ENCODE assay signal across 2 fruit fly cellular contexts in the genomic region with DNA sequence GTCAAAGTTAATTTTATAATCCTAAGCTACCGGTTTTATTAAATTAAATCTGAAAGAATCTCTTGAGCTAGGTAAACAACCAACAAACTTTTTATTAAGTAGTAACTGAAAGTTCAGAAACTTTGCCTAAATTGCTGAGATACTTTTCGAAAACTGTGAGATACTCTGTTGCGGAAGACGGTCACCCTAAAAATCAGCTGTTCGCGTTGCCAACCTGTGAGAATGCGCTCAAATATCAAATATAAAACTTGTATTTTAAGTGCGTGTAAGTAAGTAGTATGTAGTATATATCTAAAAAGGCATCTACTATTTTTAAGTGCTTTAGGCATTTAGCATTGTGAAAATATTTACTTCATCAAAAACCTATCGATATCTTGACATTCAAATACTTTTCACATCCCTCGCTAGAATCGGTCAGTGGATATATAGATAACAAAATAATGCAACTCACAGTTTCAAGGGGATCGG.
TF ChIP-seq lines count a peak whose summit lies in the region.

A gene (minus strand): TSS at position 157 of the 468 bp plus-strand sequence.
A gene (plus strand): TSS at position 412 of the 468 bp plus-strand sequence.

TF ChIP-seq in whole organism, embryonic, 481 proteins besides CTCF, POLR2A, EP300 and RAD21 (continued from another document and continues in another):
- TF ChIP-seq CG7928 (GFP tag; optimal IDR thresholded peaks at IDR 0.05; lab: Kevin White, UChicago) (no peak), CG17385 (GFP tag; optimal IDR thresholded peaks at IDR 0.05; lab: Kevin White, UChicago) (no peak), Ssrp (tag; optimal IDR thresholded peaks at IDR 0.05; lab: Kevin White, UChicago) (no peak), ash1 (GFP tag; optimal IDR thresholded peaks at IDR 0.05; lab: Kevin White, UChicago) (no peak), kay (GFP tag; optimal IDR thresholded peaks at IDR 0.05; lab: Kevin White, UChicago) (peak; percentile 50), Sry-β (GFP tag; optimal IDR thresholded peaks at IDR 0.05; lab: Kevin White, UChicago) (no peak), shn (GFP tag; optimal IDR thresholded peaks at IDR 0.05; lab: Kevin White, UChicago) (no peak), CG4617 (GFP tag; optimal IDR thresholded peaks at IDR 0.05; lab: Kevin White, UChicago; ENCODE audit: borderline replicate concordance) (peak; percentile 37), Kr (GFP tag; optimal IDR thresholded peaks at IDR 0.05; lab: Kevin White, UChicago) (no peak), ind (GFP tag; optimal IDR thresholded peaks at IDR 0.05; lab: Kevin White, UChicago) (peak; percentile 1), CG32532 (GFP tag; IDR thresholded peaks at IDR 0.05; lab: Robert Waterston, UW) (no peak), Mad (GFP tag; optimal IDR thresholded peaks at IDR 0.05; lab: Kevin White, UChicago) (no peak), Pdp1 (GFP tag; optimal IDR thresholded peaks at IDR 0.05; lab: Kevin White, UChicago) (no peak), Dp (GFP tag; optimal IDR thresholded peaks at IDR 0.05; lab: Kevin White, UChicago) (peak; percentile 59), ap (GFP tag; IDR thresholded peaks at IDR 0.05; lab: Robert Waterston, UW) (no peak), CG32767 (GFP tag; IDR thresholded peaks at IDR 0.05; lab: Robert Waterston, UW) (no peak), pan (optimal IDR thresholded peaks at IDR 0.05; lab: Kevin White, UChicago) (no peak), pan (GFP tag; optimal IDR thresholded peaks at IDR 0.05 in 1 of 2, IDR thresholded peaks at IDR 0.05 in 1 of 2) (no peak), Dad (GFP tag; optimal IDR thresholded peaks at IDR 0.05; lab: Kevin White, UChicago) (no peak), CG3847 (GFP tag; IDR thresholded peaks at IDR 0.05; lab: Robert Waterston, UW) (peak; percentile 51), peb (GFP tag; IDR thresholded peaks at IDR 0.05; lab: Robert Waterston, UW) (no peak), Trl (optimal IDR thresholded peaks at IDR 0.05; lab: Kevin White, UChicago) (no peak), Trl (GFP tag; optimal IDR thresholded peaks at IDR 0.05; lab: Kevin White, UChicago) (no peak), CG13287 (GFP tag; IDR thresholded peaks at IDR 0.05; lab: Robert Waterston, UW; ENCODE audit: partially characterized antibody) (peak; percentile 84), CG9797 (GFP tag; optimal IDR thresholded peaks at IDR 0.05; lab: Kevin White, UChicago) (peak; percentile 1), Meics (GFP tag; optimal IDR thresholded peaks at IDR 0.05; lab: Kevin White, UChicago) (peak; percentile 9), usp (GFP tag; optimal IDR thresholded peaks at IDR 0.05; lab: Kevin White, UChicago) (no peak), CG12155 (GFP tag; optimal IDR thresholded peaks at IDR 0.05; lab: Kevin White, UChicago) (peak; percentile 9), CG15601 (tag; optimal IDR thresholded peaks at IDR 0.05; lab: Kevin White, UChicago) (no peak), btn (GFP tag; optimal IDR thresholded peaks at IDR 0.05; lab: Kevin White, UChicago) (no peak), Side (GFP tag; optimal IDR thresholded peaks at IDR 0.05; lab: Kevin White, UChicago) (no peak), CG15073 (GFP tag; optimal IDR thresholded peaks at IDR 0.05; lab: Kevin White, UChicago) (no peak), CG12769 (tag; optimal IDR thresholded peaks at IDR 0.05; lab: Kevin White, UChicago) (peak; percentile 36), CG17361 (GFP tag; IDR thresholded peaks at IDR 0.05; lab: Robert Waterston, UW) (peak; percentile 38; the same call in 1 of the 3 replicates), CG15514 (GFP tag; optimal IDR thresholded peaks at IDR 0.05; lab: Kevin White, UChicago) (peak; percentile 41), lilli (GFP tag; optimal IDR thresholded peaks at IDR 0.05; lab: Kevin White, UChicago) (peak; percentile 75), otp (GFP tag; IDR thresholded peaks at IDR 0.05; lab: Robert Waterston, UW) (no peak), twi (tag; optimal IDR thresholded peaks at IDR 0.05; lab: Kevin White, UChicago) (no peak), CG8388 (GFP tag; optimal IDR thresholded peaks at IDR 0.05; lab: Kevin White, UChicago) (no peak), unc-4 (GFP tag; IDR thresholded peaks at IDR 0.05; lab: Robert Waterston, UW; ENCODE audit: partially characterized antibody) (peak; percentile 77), Neu2 (GFP tag; optimal IDR thresholded peaks at IDR 0.05; lab: Kevin White, UChicago; ENCODE audit: borderline replicate concordance) (no peak), ara (GFP tag; IDR thresholded peaks at IDR 0.05; lab: Robert Waterston, UW) (no peak), scrt (GFP tag; optimal IDR thresholded peaks at IDR 0.05; lab: Kevin White, UChicago) (no peak), CG5245 (GFP tag; optimal IDR thresholded peaks at IDR 0.05; lab: Kevin White, UChicago) (no peak), nerfin-2 (GFP tag; IDR thresholded peaks at IDR 0.05; lab: Robert Waterston, UW; ENCODE audit: partially characterized antibody) (0 out of 2 replicates have a peak, but pooled peaks have one; percentile 24), CG8478 (optimal IDR thresholded peaks at IDR 0.05; lab: Kevin White, UChicago) (no peak), tap (tag; optimal IDR thresholded peaks at IDR 0.05; lab: Kevin White, UChicago) (no peak), zfh2 (GFP tag; optimal IDR thresholded peaks at IDR 0.05; lab: Kevin White, UChicago) (no peak), CG11695 (GFP tag; IDR thresholded peaks at IDR 0.05; lab: Robert Waterston, UW) (no peak), Sox102F (GFP tag; optimal IDR thresholded peaks at IDR 0.05; lab: Kevin White, UChicago) (no peak), C15 (GFP tag; IDR thresholded peaks at IDR 0.05; lab: Robert Waterston, UW) (no peak), CG9876 (GFP tag; optimal IDR thresholded peaks at IDR 0.05; lab: Kevin White, UChicago) (no peak), CG9609 (GFP tag; optimal IDR thresholded peaks at IDR 0.05; lab: Kevin White, UChicago) (no peak), org-1 (GFP tag; optimal IDR thresholded peaks at IDR 0.05; lab: Kevin White, UChicago) (no peak), CG3726 (GFP tag; IDR thresholded peaks at IDR 0.05; lab: Robert Waterston, UW) (no peak), Atf3 (GFP tag; optimal IDR thresholded peaks at IDR 0.05; lab: Kevin White, UChicago) (no peak), D19B (GFP tag; optimal IDR thresholded peaks at IDR 0.05; lab: Kevin White, UChicago) (no peak), sna (GFP tag; IDR thresholded peaks at IDR 0.05; lab: Robert Waterston, UW; ENCODE audit: partially characterized antibody) (peak; percentile 85), CG11560 (tag; IDR thresholded peaks at IDR 0.05; lab: Robert Waterston, UW) (no peak), Fer1 (GFP tag; optimal IDR thresholded peaks at IDR 0.05; lab: Kevin White, UChicago) (no peak), Sin3A (optimal IDR thresholded peaks at IDR 0.05; lab: Kevin White, UChicago) (peak; percentile 38), CG17568 (GFP tag; optimal IDR thresholded peaks at IDR 0.05; lab: Kevin White, UChicago) (no peak), Hsf (GFP tag; optimal IDR thresholded peaks at IDR 0.05; lab: Kevin White, UChicago) (peak; percentile 42), hth (optimal IDR thresholded peaks at IDR 0.05; lab: Kevin White, UChicago) (no peak)

TF ChIP-seq in whole organism, prepupa, 60 proteins besides CTCF, POLR2A, EP300 and RAD21 (continued from another document):
- TF ChIP-seq dac (GFP tag; optimal IDR thresholded peaks at IDR 0.05; lab: Kevin White, UChicago), result no peak
- peak; percentile 32 for TF ChIP-seq Smox (GFP tag; optimal IDR thresholded peaks at IDR 0.05; lab: Kevin White, UChicago)
- TF ChIP-seq CG11294 (GFP tag; IDR thresholded peaks at IDR 0.05; lab: Robert Waterston, UW), result no peak
- TF ChIP-seq CG4318 (GFP tag; optimal IDR thresholded peaks at IDR 0.05; lab: Kevin White, UChicago), result no peak
- no peak for TF ChIP-seq CG8632 (GFP tag; optimal IDR thresholded peaks at IDR 0.05; lab: Kevin White, UChicago)
- TF ChIP-seq ss (GFP tag; optimal IDR thresholded peaks at IDR 0.05; lab: Kevin White, UChicago), result no peak
- TF ChIP-seq CG8319 (GFP tag; optimal IDR thresholded peaks at IDR 0.05; lab: Kevin White, UChicago), result no peak
- TF ChIP-seq achi (GFP tag; optimal IDR thresholded peaks at IDR 0.05; lab: Kevin White, UChicago), result peak; percentile 41
- TF ChIP-seq Met (GFP tag; optimal IDR thresholded peaks at IDR 0.05; lab: Kevin White, UChicago), result peak; percentile 43
- TF ChIP-seq acj6 (GFP tag; optimal IDR thresholded peaks at IDR 0.05; lab: Kevin White, UChicago), result no peak
- no peak for TF ChIP-seq cyc (GFP tag; optimal IDR thresholded peaks at IDR 0.05; lab: Kevin White, UChicago)
- no peak for TF ChIP-seq CG8119 (GFP tag; IDR thresholded peaks at IDR 0.05; lab: Robert Waterston, UW)
- peak; percentile 11 for TF ChIP-seq lz (GFP tag; optimal IDR thresholded peaks at IDR 0.05; lab: Kevin White, UChicago)
- TF ChIP-seq Eip93F (GFP tag; optimal IDR thresholded peaks at IDR 0.05; lab: Kevin White, UChicago), result no peak
- no peak for TF ChIP-seq CG31627 (GFP tag; optimal IDR thresholded peaks at IDR 0.05; lab: Kevin White, UChicago)
- no peak for TF ChIP-seq CG6808 (GFP tag; optimal IDR thresholded peaks at IDR 0.05; lab: Kevin White, UChicago)
- TF ChIP-seq esn (GFP tag; optimal IDR thresholded peaks at IDR 0.05; lab: Kevin White, UChicago), result peak; percentile 7
- TF ChIP-seq fkh (GFP tag; optimal IDR thresholded peaks at IDR 0.05; lab: Kevin White, UChicago), result no peak
- TF ChIP-seq CG34406 (GFP tag; optimal IDR thresholded peaks at IDR 0.05; lab: Kevin White, UChicago), result no peak
- no peak for TF ChIP-seq salr (GFP tag; optimal IDR thresholded peaks at IDR 0.05; lab: Kevin White, UChicago)
- TF ChIP-seq Hr38 (GFP tag; optimal IDR thresholded peaks at IDR 0.05; lab: Kevin White, UChicago), result no peak
- peak; percentile 25 for TF ChIP-seq Sox14 (GFP tag; optimal IDR thresholded peaks at IDR 0.05; lab: Kevin White, UChicago)
- TF ChIP-seq svp (GFP tag; lab: Kevin White, UChicago), result peak; percentile 74
- TF ChIP-seq vri (GFP tag; optimal IDR thresholded peaks at IDR 0.05; lab: Kevin White, UChicago), result no peak
- no peak for TF ChIP-seq CG7368 (GFP tag; optimal IDR thresholded peaks at IDR 0.05; lab: Kevin White, UChicago)
- TF ChIP-seq CG10669 (GFP tag; optimal IDR thresholded peaks at IDR 0.05; lab: Kevin White, UChicago), result no peak
- TF ChIP-seq Eip75B (GFP tag; optimal IDR thresholded peaks at IDR 0.05; lab: Kevin White, UChicago), result peak; percentile 0
- TF ChIP-seq CG6163 (GFP tag; IDR thresholded peaks at IDR 0.05; lab: Robert Waterston, UW), result no peak
- peak; percentile 21 for TF ChIP-seq CG3919 (GFP tag; optimal IDR thresholded peaks at IDR 0.05; lab: Kevin White, UChicago)
- TF ChIP-seq fd59A (GFP tag; optimal IDR thresholded peaks at IDR 0.05; lab: Kevin White, UChicago), result no peak
- TF ChIP-seq pdm3 (GFP tag; optimal IDR thresholded peaks at IDR 0.05; lab: Kevin White, UChicago), result peak; percentile 40
- no peak for TF ChIP-seq CG1621 (tag; optimal IDR thresholded peaks at IDR 0.05; lab: Kevin White, UChicago)
- TF ChIP-seq CG11902 (GFP tag; optimal IDR thresholded peaks at IDR 0.05; lab: Kevin White, UChicago), result no peak
- no peak for TF ChIP-seq spab (GFP tag; optimal IDR thresholded peaks at IDR 0.05; lab: Kevin White, UChicago)
- no peak for TF ChIP-seq CG3032 (tag; optimal IDR thresholded peaks at IDR 0.05; lab: Kevin White, UChicago)
